Fruit fly (Drosophila melanogaster) whole organism: ENCODE results near the gene DnaJ-H.

ENCODE experiments used
- Dll ChIP-seq: fragments of >200 bp; optimal IDR thresholded peaks from 2 replicates; lab custom pipeline; 2017
- pan ChIP-seq: fragments of >200 bp; optimal IDR thresholded peaks from 2 replicates; lab custom pipeline; 2017
- psq ChIP-seq: fragments of >200 bp; optimal IDR thresholded peaks from 2 replicates; lab custom pipeline; 2017

dm6 chr2L:13160227-13160626, 5.6 kb downstream of the DnaJ-H start, which contains the start of gene kmg:
- TF ChIP-seq pan (no peak), Dll (no peak), psq (lab: Kevin White, UChicago) (no peak)
